Fruit fly (Drosophila melanogaster) whole organism, embryonic: ENCODE measurements around the gene peb.
A peak's percentile ranks its signal among the peaks of the same experiment; 100 is the strongest.

ENCODE experiments used
- ATbp ChIP-seq: fragments of 200-800 bp; sonication (Bioruptor generic); optimal IDR thresholded peaks from 2 replicates; lab custom pipeline; 2017; ENCODE audit warnings: missing biosample characterization, mild to moderate bottlenecking, missing genetic modification characterization, missing genetic modification reagents
- Aef1 ChIP-seq: fragments of 200-800 bp; sonication (Bioruptor generic); IDR thresholded peaks from 3 replicates; pipeline ENCODE4 v1.3.6; 2022; ENCODE audit warnings: missing biosample characterization, missing genetic modification characterization
- B-H1 ChIP-seq: fragments of 200-800 bp; sonication (Bioruptor generic); IDR thresholded peaks from 3 replicates; pipeline ENCODE4 v1.3.6; 2022; ENCODE audit warnings: missing biosample characterization, missing genetic modification characterization
- CG10209 ChIP-seq: fragments of 200-800 bp; sonication (Bioruptor generic); optimal IDR thresholded peaks from 3 replicates; lab custom pipeline; 2017; ENCODE audit warnings: missing biosample characterization, mild to moderate bottlenecking, missing genetic modification characterization, missing genetic modification reagents
- CG10274 ChIP-seq: fragments of 200-800 bp; sonication (Bioruptor generic); optimal IDR thresholded peaks from 3 replicates; lab custom pipeline; 2017; ENCODE audit warnings: missing biosample characterization, mild to moderate bottlenecking, missing genetic modification characterization
- CG10959 ChIP-seq: fragments of 200-800 bp; sonication (Bioruptor generic); IDR thresholded peaks from 2 replicates; pipeline ENCODE4 v1.3.6; 2022; ENCODE audit warnings: missing biosample characterization, missing genetic modification characterization
- CG11398 ChIP-seq: fragments of 200-800 bp; sonication (Bioruptor generic); optimal IDR thresholded peaks from 2 replicates; lab custom pipeline; 2016; ENCODE audit warnings: missing biosample characterization, missing genetic modification characterization
- CG12391 ChIP-seq: fragments of 200-800 bp; sonication (Bioruptor generic); optimal IDR thresholded peaks from 3 replicates; lab custom pipeline; 2018; ENCODE audit warnings: missing biosample characterization, mild to moderate bottlenecking, missing genetic modification characterization, moderate library complexity
- CG13624 ChIP-seq: fragments of 200-800 bp; sonication (Bioruptor generic); optimal IDR thresholded peaks from 2 replicates; lab custom pipeline; 2016; ENCODE audit warnings: missing biosample characterization, missing genetic modification characterization
- CG15011 ChIP-seq: fragments of 200-800 bp; sonication (Bioruptor generic); optimal IDR thresholded peaks from 3 replicates; lab custom pipeline; 2018; ENCODE audit warnings: missing biosample characterization, mild to moderate bottlenecking, missing genetic modification characterization
- CG15479 ChIP-seq: fragments of 200-800 bp; sonication (Bioruptor generic); optimal IDR thresholded peaks from 3 replicates; lab custom pipeline; 2019; ENCODE audit warnings: missing biosample characterization, mild to moderate bottlenecking, missing genetic modification characterization, moderate library complexity
- CG31365 ChIP-seq: fragments of 200-800 bp; sonication (Bioruptor generic); optimal IDR thresholded peaks from 2 replicates; lab custom pipeline; 2018; ENCODE audit warnings: missing biosample characterization, mild to moderate bottlenecking, missing genetic modification characterization
- CG3281 ChIP-seq: fragments of 200-800 bp; sonication (Bioruptor generic); optimal IDR thresholded peaks from 3 replicates; lab custom pipeline; 2017; ENCODE audit warnings: missing biosample characterization, mild to moderate bottlenecking, missing genetic modification characterization
- CG6175 ChIP-seq: fragments of 200-800 bp; sonication (Bioruptor generic); IDR thresholded peaks from 3 replicates; pipeline ENCODE4 v1.3.6; 2022; ENCODE audit warnings: missing biosample characterization, missing genetic modification characterization
- CG6272 ChIP-seq: fragments of 200-800 bp; sonication (Bioruptor generic); IDR thresholded peaks from 2 replicates; pipeline ENCODE4 v1.3.6; 2022; ENCODE audit warnings: missing biosample characterization, missing genetic modification characterization
- CG7271 ChIP-seq: fragments of 200-800 bp; sonication (Bioruptor generic); optimal IDR thresholded peaks from 2 replicates; lab custom pipeline; 2018; ENCODE audit warnings: missing biosample characterization, mild to moderate bottlenecking, missing genetic modification characterization, moderate library complexity
- CG8924 ChIP-seq: fragments of 200-800 bp; optimal IDR thresholded peaks from 3 replicates; lab custom pipeline; 2019; ENCODE audit warnings: missing biosample characterization, mild to moderate bottlenecking, missing genetic modification characterization, moderate library complexity
- CG9727 ChIP-seq: fragments of 200-800 bp; sonication (Bioruptor generic); optimal IDR thresholded peaks from 3 replicates; lab custom pipeline; 2017; ENCODE audit warnings: missing biosample characterization, mild to moderate bottlenecking, missing genetic modification characterization
- D19A ChIP-seq: fragments of 200-800 bp; optimal IDR thresholded peaks from 3 replicates; lab custom pipeline; 2019; ENCODE audit warnings: missing biosample characterization, mild to moderate bottlenecking, missing genetic modification characterization, moderate library complexity
- Deaf1 ChIP-seq: fragments of 200-800 bp; optimal IDR thresholded peaks from 3 replicates; lab custom pipeline; 2019; ENCODE audit warnings: missing biosample characterization, mild to moderate bottlenecking, missing genetic modification characterization, moderate library complexity
- Dp ChIP-seq: fragments of 200-800 bp; sonication (Bioruptor generic); optimal IDR thresholded peaks from 2 replicates; lab custom pipeline; 2018; ENCODE audit warnings: missing biosample characterization, mild to moderate bottlenecking, missing genetic modification characterization, moderate library complexity
- HLH3B ChIP-seq: fragments of 200-800 bp; sonication (Bioruptor generic); IDR thresholded peaks from 2 replicates; pipeline ENCODE4 v1.3.6; 2022; ENCODE audit warnings: missing biosample characterization, missing genetic modification characterization
- HLH54F ChIP-seq: fragments of 200-800 bp; sonication (Bioruptor generic); optimal IDR thresholded peaks from 3 replicates; lab custom pipeline; 2016; ENCODE audit warnings: missing biosample characterization, missing genetic modification characterization
- NC2β ChIP-seq: fragments of 200-800 bp; sonication (Bioruptor generic); optimal IDR thresholded peaks from 2 replicates; lab custom pipeline; 2016; ENCODE audit warnings: missing biosample characterization, missing genetic modification characterization
- Sin3A ChIP-seq: fragments of >200 bp; optimal IDR thresholded peaks from 2 replicates; lab custom pipeline; 2018
- abd-A ChIP-seq: fragments of 200-800 bp; sonication (Bioruptor generic); optimal IDR thresholded peaks from 3 replicates; lab custom pipeline; 2019; ENCODE audit warnings: missing biosample characterization, mild to moderate bottlenecking, missing genetic modification characterization, moderate library complexity
- ac ChIP-seq: fragments of 200-800 bp; sonication (Bioruptor generic); optimal IDR thresholded peaks from 3 replicates; lab custom pipeline; 2017; ENCODE audit warnings: missing biosample characterization, mild to moderate bottlenecking, missing genetic modification characterization
- aop ChIP-seq: fragments of 200-800 bp; sonication (Bioruptor generic); IDR thresholded peaks from 2 replicates; pipeline ENCODE4 v1.3.6; 2022; ENCODE audit warnings: missing biosample characterization, missing genetic modification characterization
- caup ChIP-seq: fragments of 200-800 bp; sonication (Bioruptor generic); optimal IDR thresholded peaks from 3 replicates; lab custom pipeline; 2017; ENCODE audit warnings: missing biosample characterization, mild to moderate bottlenecking, missing genetic modification characterization, moderate library complexity; ENCODE audit not compliant: severe bottlenecking
- chinmo ChIP-seq: fragments of 200-800 bp; sonication (Bioruptor generic); IDR thresholded peaks from 4 replicates; pipeline ENCODE4 v1.3.6; 2022; ENCODE audit warnings: missing biosample characterization, missing genetic modification characterization; ENCODE audit not compliant: partially characterized antibody
- corto ChIP-seq: fragments of 200-800 bp; sonication (Bioruptor generic); optimal IDR thresholded peaks from 2 replicates; lab custom pipeline; 2016; ENCODE audit warnings: missing biosample characterization, mild to moderate bottlenecking, missing genetic modification characterization, moderate library complexity
- da ChIP-seq: fragments of 200-800 bp; sonication (Bioruptor generic); optimal IDR thresholded peaks from 2 replicates; lab custom pipeline; 2016; ENCODE audit warnings: missing biosample characterization, missing genetic modification characterization
- gce ChIP-seq: fragments of 200-800 bp; sonication (Bioruptor generic); IDR thresholded peaks from 3 replicates; pipeline ENCODE4 v1.3.6; 2022; ENCODE audit warnings: missing biosample characterization, missing genetic modification characterization
- hkb ChIP-seq, 2 experiments: fragments of 200-800 bp in 1 of 2; fragments of >200 bp in 1 of 2; sonication (Bioruptor generic) in 1 of 2; IDR thresholded peaks in 1 of 2; optimal IDR thresholded peaks in 1 of 2; 2 replicates each; pipeline versions ENCODE4 v1.3.6 to Lab custom; 2017 to 2022; ENCODE audit warnings: missing biosample characterization in 1 of 2, missing genetic modification characterization in 1 of 2
- luna ChIP-seq: fragments of 200-800 bp; sonication (Bioruptor generic); optimal IDR thresholded peaks from 2 replicates; lab custom pipeline; 2016; ENCODE audit warnings: missing biosample characterization, missing genetic modification characterization
- nom ChIP-seq: fragments of 200-800 bp; sonication (Bioruptor generic); optimal IDR thresholded peaks from 2 replicates; lab custom pipeline; 2017; ENCODE audit warnings: missing biosample characterization, missing genetic modification characterization, mild to moderate bottlenecking, moderate library complexity, missing genetic modification reagents
- onecut ChIP-seq: fragments of 200-800 bp; sonication (Bioruptor generic); IDR thresholded peaks from 2 replicates; pipeline ENCODE4 v1.3.6; 2022; ENCODE audit warnings: missing biosample characterization, missing genetic modification characterization
- sc ChIP-seq, 3 experiments: fragments of >200 bp in 2 of 3; fragments of 200-800 bp in 1 of 3; sonication (Bioruptor generic) in 1 of 3; optimal IDR thresholded peaks; 2 replicates in 2 of 3; 3 replicates in 1 of 3; lab custom pipeline; 2017; ENCODE audit warnings: mild to moderate bottlenecking in 1 of 3, missing biosample characterization in 1 of 3, missing genetic modification characterization in 1 of 3, missing genetic modification reagents in 1 of 3
- sd ChIP-seq: fragments of 200-800 bp; sonication (Bioruptor generic); optimal IDR thresholded peaks from 3 replicates; lab custom pipeline; 2018; ENCODE audit warnings: missing biosample characterization, mild to moderate bottlenecking, missing genetic modification characterization, moderate library complexity
- so ChIP-seq: fragments of 200-800 bp; sonication (Bioruptor generic); IDR thresholded peaks from 3 replicates; pipeline ENCODE4 v1.3.6; 2022; ENCODE audit warnings: missing biosample characterization, missing genetic modification characterization
- sug ChIP-seq: fragments of 200-800 bp; optimal IDR thresholded peaks from 2 replicates; lab custom pipeline; 2019; ENCODE audit warnings: missing biosample characterization, mild to moderate bottlenecking, missing genetic modification characterization, moderate library complexity
- tgo ChIP-seq: fragments of 200-800 bp; sonication (Bioruptor generic); IDR thresholded peaks from 3 replicates; pipeline ENCODE4 v1.3.6; 2022; ENCODE audit warnings: missing biosample characterization, missing genetic modification characterization
- tll ChIP-seq, 2 experiments: fragments of 200-800 bp in 1 of 2; fragments of >200 bp in 1 of 2; sonication (Bioruptor generic) in 1 of 2; optimal IDR thresholded peaks; 2 replicates each; lab custom pipeline; 2017 to 2019; ENCODE audit warnings: missing biosample characterization in 2 of 2, missing genetic modification characterization in 2 of 2, mild to moderate bottlenecking in 1 of 2, moderate library complexity in 1 of 2
- zen ChIP-seq: fragments of 200-800 bp; sonication (Bioruptor generic); optimal IDR thresholded peaks from 3 replicates; lab custom pipeline; 2018; ENCODE audit warnings: missing biosample characterization, mild to moderate bottlenecking, missing genetic modification characterization, moderate library complexity

peb gene

dm6 chrX:4612454-4612853, 4.9 kb upstream of the peb start (continued):
- TF ChIP-seq sug (tag; lab: Kevin White, UChicago) (peak; percentile 80), CG7271 (tag; lab: Kevin White, UChicago) (no peak), luna (no peak), tgo (GFP tag; lab: Robert Waterston, UW) (no peak), Deaf1 (tag; lab: Kevin White, UChicago) (peak; percentile 24), caup (GFP tag; lab: Kevin White, UChicago) (peak; percentile 38), ATbp (GFP tag; lab: Kevin White, UChicago) (no peak), so (GFP tag; lab: Robert Waterston, UW) (no peak), CG13624 (GFP tag; lab: Kevin White, UChicago) (no peak), HLH3B (GFP tag; lab: Robert Waterston, UW) (no peak), CG12391 (tag; lab: Kevin White, UChicago) (no peak), D19A (tag; lab: Kevin White, UChicago) (no peak), sd (tag; lab: Kevin White, UChicago) (peak; percentile 88), CG31365 (tag; lab: Kevin White, UChicago) (no peak), B-H1 (GFP tag; lab: Robert Waterston, UW) (no peak), Dp (GFP tag; lab: Kevin White, UChicago) (no peak), corto (GFP tag; lab: Kevin White, UChicago) (peak; percentile 12), sc (optimal IDR thresholded peaks at IDR 0.05; lab: Kevin White, UChicago) (no peak), sc (GFP tag; optimal IDR thresholded peaks at IDR 0.05; lab: Kevin White, UChicago) (no peak), Sin3A (lab: Kevin White, UChicago) (no peak), CG15011 (GFP tag; lab: Kevin White, UChicago) (no peak), CG10959 (GFP tag; lab: Robert Waterston, UW) (no peak), CG10274 (GFP tag; lab: Kevin White, UChicago) (no peak), aop (no peak)
- TF ChIP-seq, all 482 proteins: peak for 22

dm6 chrX:4613613-4614012, 3.8 kb upstream of the peb start:
- TF ChIP-seq gce = no peak
- TF ChIP-seq corto (GFP tag; lab: Kevin White, UChicago) = no peak
- TF ChIP-seq nom (GFP tag; lab: Kevin White, UChicago) = no peak
- TF ChIP-seq onecut (GFP tag; lab: Robert Waterston, UW) = no peak
- peak; percentile 84 for TF ChIP-seq CG15479
- TF ChIP-seq da = no peak
- peak; percentile 81 for TF ChIP-seq zen (tag; lab: Kevin White, UChicago)
- no peak for TF ChIP-seq abd-A (tag; lab: Kevin White, UChicago)
- no peak for TF ChIP-seq CG6175 (GFP tag; lab: Robert Waterston, UW)
- peak in 1 of 2 experiments; percentile 82 for TF ChIP-seq tll (GFP tag; optimal IDR thresholded peaks at IDR 0.05; lab: Kevin White, UChicago)
- no peak for TF ChIP-seq HLH54F
- no peak for TF ChIP-seq hkb (optimal IDR thresholded peaks at IDR 0.05; lab: Kevin White, UChicago)
- no peak for TF ChIP-seq hkb (GFP tag; IDR thresholded peaks at IDR 0.05; lab: Robert Waterston, UW)
- TF ChIP-seq Aef1 (GFP tag; lab: Robert Waterston, UW) = no peak
- no peak for TF ChIP-seq CG8924 (tag; lab: Kevin White, UChicago)
- TF ChIP-seq CG10209 (GFP tag; lab: Kevin White, UChicago) = no peak
- no peak for TF ChIP-seq CG11398 (GFP tag; lab: Kevin White, UChicago)
- TF ChIP-seq CG3281 (GFP tag; lab: Kevin White, UChicago) = no peak
- TF ChIP-seq chinmo (GFP tag; lab: Robert Waterston, UW) = no peak
- TF ChIP-seq CG6272 (GFP tag; lab: Robert Waterston, UW) = no peak
- no peak for TF ChIP-seq NC2β (GFP tag; lab: Kevin White, UChicago)
- no peak for TF ChIP-seq ac (GFP tag; lab: Kevin White, UChicago)
- TF ChIP-seq CG9727 (GFP tag; lab: Kevin White, UChicago) = no peak
